Worm (Caenorhabditis elegans): ENCODE data around the gene dach-1.

Gene dach-1

ce11 chrV:3994048-3994447 is 44.2 kb downstream of the dach-1 start, which contains the start of gene K09D9.9:
K09D9.9 (minus strand) TSS chrV:3994148.
- TF ChIP-seq let-526 (GFP tag; IDR thresholded peaks at IDR 0.05) (no peak), Y53F4B.3 (GFP tag; IDR thresholded peaks at IDR 0.05) (no peak), efl-1 (GFP tag; optimal IDR thresholded peaks at IDR 0.05) (no peak), rcor-1 (GFP tag; IDR thresholded peaks at IDR 0.05) (no peak), F52B5.7 (tag; optimal IDR thresholded peaks at IDR 0.05) (no peak), egl-44 (GFP tag; IDR thresholded peaks at IDR 0.05) (no peak), ztf-6 (GFP tag; IDR thresholded peaks at IDR 0.05) (no peak), atf-7 (tag; optimal IDR thresholded peaks at IDR 0.05) (no peak)

ce11 chrV:3995838-3996237 is 46.0 kb downstream of the dach-1 start, which contains the start of gene srx-62:
srx-62 (minus strand) TSS chrV:3995938.
- no peak for TF ChIP-seq Y53G8AR.9 (GFP tag; conservative IDR thresholded peaks at IDR 0.05)
- no peak for TF ChIP-seq hlh-12 (tag; optimal IDR thresholded peaks at IDR 0.05)
- TF ChIP-seq lsy-27 (tag; optimal IDR thresholded peaks at IDR 0.05; ENCODE audit: borderline replicate concordance, insufficient read depth) = no peak
- TF ChIP-seq let-526 (GFP tag; IDR thresholded peaks at IDR 0.05) = no peak
- no peak for TF ChIP-seq hmg-1.2 (GFP tag; IDR thresholded peaks at IDR 0.05)
- no peak for TF ChIP-seq attf-6 (GFP tag; IDR thresholded peaks at IDR 0.05)
- no peak for TF ChIP-seq F33H1.4 (GFP tag; IDR thresholded peaks at IDR 0.05)
- no peak for TF ChIP-seq C06A6.2 (GFP tag; conservative IDR thresholded peaks at IDR 0.05)
- TF ChIP-seq F55B11.4 (tag; optimal IDR thresholded peaks at IDR 0.05; ENCODE audit: borderline replicate concordance, insufficient read depth) = no peak
- TF ChIP-seq tbp1 (GFP tag; optimal IDR thresholded peaks at IDR 0.05) = no peak
- no peak for TF ChIP-seq attf-5 (GFP tag; optimal IDR thresholded peaks at IDR 0.05)
- no peak for TF ChIP-seq F52B5.7 (tag; optimal IDR thresholded peaks at IDR 0.05)
- no peak for TF ChIP-seq rcor-1 (GFP tag; IDR thresholded peaks at IDR 0.05)
- TF ChIP-seq ets-4 (GFP tag; optimal IDR thresholded peaks at IDR 0.05) = no peak
- TF ChIP-seq rpc-1 (optimal IDR thresholded peaks at IDR 0.05) = no peak
- TF ChIP-seq rpc-1 (tag; optimal IDR thresholded peaks at IDR 0.05) = no peak
- no peak for TF ChIP-seq Y56A3A.18 (GFP tag; IDR thresholded peaks at IDR 0.05)
- no peak for TF ChIP-seq F37B4.10 (GFP tag; IDR thresholded peaks at IDR 0.05)
- no peak for TF ChIP-seq madf-8 (GFP tag; conservative IDR thresholded peaks at IDR 0.05)
